Fruit fly (Drosophila melanogaster): ENCODE results near the gene Skel.
A peak's percentile ranks its signal among the peaks of the same experiment; 100 is the strongest.

Skel gene

DNA sequence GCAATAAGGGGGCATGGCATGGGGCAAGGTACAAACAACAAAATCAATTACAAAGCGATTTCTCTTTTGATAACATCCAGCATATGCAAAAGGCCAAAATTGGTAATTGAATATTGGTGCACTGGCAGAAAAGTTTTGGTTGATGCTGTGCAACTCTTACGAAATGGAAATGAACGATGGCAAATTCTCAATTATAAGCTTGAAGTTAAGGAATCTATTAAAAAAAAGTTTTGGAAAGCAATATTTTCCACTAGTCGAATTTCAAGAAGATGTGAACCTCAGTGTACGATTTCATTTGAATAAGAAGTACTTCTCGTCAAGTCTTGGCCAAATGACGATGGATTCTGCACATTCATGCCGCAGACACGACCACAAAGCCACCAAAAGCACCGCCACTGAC is 30.8 kb upstream of the Skel start:
- TF ChIP-seq EcR (GFP tag; optimal IDR thresholded peaks at IDR 0.05), result no peak
- TF ChIP-seq pan (optimal IDR thresholded peaks at IDR 0.05), result no peak
- no peak for TF ChIP-seq CG8478 (optimal IDR thresholded peaks at IDR 0.05)
- TF ChIP-seq psq (optimal IDR thresholded peaks at IDR 0.05), result no peak
- no peak for TF ChIP-seq usp (GFP tag; optimal IDR thresholded peaks at IDR 0.05)
- no peak for TF ChIP-seq Dll (optimal IDR thresholded peaks at IDR 0.05)

DNA sequence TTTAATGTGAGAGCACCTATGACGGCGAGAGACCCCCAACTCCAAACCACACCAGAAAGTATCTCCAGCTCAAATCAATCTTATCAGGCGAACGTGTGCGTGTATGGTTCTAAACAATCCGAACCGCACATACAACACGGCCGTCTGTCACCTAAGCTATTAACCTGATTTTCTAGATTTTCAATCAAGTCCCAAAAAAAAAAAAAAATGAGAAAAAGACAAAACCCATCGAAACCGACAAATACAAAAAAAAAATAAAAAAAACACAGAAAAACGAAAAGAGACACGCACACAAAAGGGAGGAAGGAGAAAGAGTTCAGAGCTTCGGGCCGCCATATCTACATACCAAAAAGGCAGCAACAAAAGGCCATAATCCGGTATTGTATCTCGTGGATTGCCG is 30.2 kb upstream of the Skel start:
- TF ChIP-seq CG8478 (optimal IDR thresholded peaks at IDR 0.05) (no peak), usp (GFP tag; optimal IDR thresholded peaks at IDR 0.05) (no peak), EcR (GFP tag; optimal IDR thresholded peaks at IDR 0.05) (no peak), pan (optimal IDR thresholded peaks at IDR 0.05) (no peak), psq (optimal IDR thresholded peaks at IDR 0.05) (no peak), Dll (optimal IDR thresholded peaks at IDR 0.05) (no peak)

DNA sequence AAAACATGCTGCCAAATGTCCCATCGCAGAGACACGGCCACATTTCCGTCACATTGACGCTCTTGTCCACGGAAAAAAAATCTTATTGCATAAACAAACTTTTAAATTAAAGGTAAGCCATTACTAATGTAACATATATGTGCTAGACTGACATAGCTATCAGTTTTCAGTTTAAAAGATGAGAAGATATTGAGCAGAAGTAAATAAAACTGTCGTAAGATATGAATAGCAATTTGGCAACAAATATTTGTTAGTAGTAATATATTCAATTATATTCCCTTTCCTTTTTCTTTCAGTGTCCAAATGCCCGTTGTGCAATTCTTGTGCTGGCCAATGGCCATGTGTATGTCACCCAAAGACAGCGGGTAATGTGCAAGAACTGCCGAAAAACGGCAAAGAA is 28.0 kb upstream of the Skel start:
- no peak for TF ChIP-seq Dll (optimal IDR thresholded peaks at IDR 0.05)
- no peak for TF ChIP-seq psq (optimal IDR thresholded peaks at IDR 0.05)
- TF ChIP-seq CG8478 (optimal IDR thresholded peaks at IDR 0.05), result no peak
- no peak for TF ChIP-seq EcR (GFP tag; optimal IDR thresholded peaks at IDR 0.05)
- no peak for TF ChIP-seq usp (GFP tag; optimal IDR thresholded peaks at IDR 0.05)
- TF ChIP-seq pan (optimal IDR thresholded peaks at IDR 0.05), result no peak

DNA sequence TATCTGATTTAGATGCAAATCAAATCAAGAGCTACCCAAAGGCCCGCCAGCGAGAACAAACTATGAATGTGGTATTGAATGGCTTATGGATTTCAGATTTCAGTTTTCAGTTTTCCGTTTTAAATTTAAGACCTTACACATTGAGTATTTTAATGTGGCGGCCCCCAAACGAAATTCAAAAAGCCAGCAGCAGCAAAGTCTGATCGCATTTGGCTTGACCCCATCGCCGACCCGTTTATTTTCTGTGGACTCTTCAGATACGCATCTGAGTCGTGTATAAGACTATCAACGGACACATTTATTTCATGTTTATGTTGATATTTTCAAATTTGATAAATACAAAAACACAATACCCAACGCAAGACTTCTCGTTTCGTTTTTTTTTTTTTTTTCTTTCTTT is 27.2 kb upstream of the Skel start:
- no peak for TF ChIP-seq CG8478 (optimal IDR thresholded peaks at IDR 0.05)
- TF ChIP-seq psq (optimal IDR thresholded peaks at IDR 0.05), result no peak
- no peak for TF ChIP-seq usp (GFP tag; optimal IDR thresholded peaks at IDR 0.05)
- TF ChIP-seq Dll (optimal IDR thresholded peaks at IDR 0.05), result no peak
- TF ChIP-seq pan (optimal IDR thresholded peaks at IDR 0.05), result no peak
- no peak for TF ChIP-seq EcR (GFP tag; optimal IDR thresholded peaks at IDR 0.05)

DNA sequence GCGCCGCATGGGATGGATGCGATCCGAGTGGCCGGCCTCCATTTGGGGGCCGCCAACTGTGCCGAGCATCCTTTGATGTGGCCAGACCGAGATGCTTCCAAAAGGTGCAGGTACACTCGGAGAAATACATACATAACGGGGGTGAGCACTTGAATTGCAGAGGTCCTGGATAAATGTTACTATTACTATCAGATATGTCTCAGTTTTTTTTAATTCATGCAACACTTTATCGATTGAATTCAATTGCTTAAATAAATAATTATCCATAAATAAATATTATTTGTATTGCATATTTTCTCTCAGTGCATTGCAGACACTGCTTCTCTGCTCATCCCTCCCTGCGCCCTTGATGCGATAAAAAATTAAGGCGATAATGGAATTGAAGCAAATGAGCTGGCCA is 25.6 kb upstream of the Skel start:
- TF ChIP-seq psq (optimal IDR thresholded peaks at IDR 0.05) (no peak), EcR (GFP tag; optimal IDR thresholded peaks at IDR 0.05) (no peak), Dll (optimal IDR thresholded peaks at IDR 0.05) (no peak), usp (GFP tag; optimal IDR thresholded peaks at IDR 0.05) (no peak), CG8478 (optimal IDR thresholded peaks at IDR 0.05) (no peak), pan (optimal IDR thresholded peaks at IDR 0.05) (no peak)

DNA sequence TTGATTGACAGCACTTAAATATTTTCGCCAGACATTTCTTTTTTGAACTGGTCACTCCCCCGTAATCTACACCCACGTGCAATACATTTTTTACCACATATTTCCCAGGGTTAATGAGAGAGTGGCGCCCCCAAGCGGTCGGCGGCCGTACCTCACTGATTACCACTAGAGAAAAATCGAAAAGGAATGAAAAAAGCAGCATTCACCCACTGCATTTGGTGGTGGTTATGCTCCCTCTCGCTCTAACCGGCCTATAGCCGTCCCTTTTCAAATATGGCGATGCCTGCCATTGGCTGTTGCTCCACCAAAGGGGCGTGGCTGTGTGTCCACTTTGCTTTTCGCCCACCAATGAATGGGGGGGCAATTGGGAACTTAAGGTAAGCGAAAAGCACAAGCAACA is 21.8 kb upstream of the Skel start:
- TF ChIP-seq pan (optimal IDR thresholded peaks at IDR 0.05), result no peak
- TF ChIP-seq CG8478 (optimal IDR thresholded peaks at IDR 0.05), result peak; percentile 39

DNA sequence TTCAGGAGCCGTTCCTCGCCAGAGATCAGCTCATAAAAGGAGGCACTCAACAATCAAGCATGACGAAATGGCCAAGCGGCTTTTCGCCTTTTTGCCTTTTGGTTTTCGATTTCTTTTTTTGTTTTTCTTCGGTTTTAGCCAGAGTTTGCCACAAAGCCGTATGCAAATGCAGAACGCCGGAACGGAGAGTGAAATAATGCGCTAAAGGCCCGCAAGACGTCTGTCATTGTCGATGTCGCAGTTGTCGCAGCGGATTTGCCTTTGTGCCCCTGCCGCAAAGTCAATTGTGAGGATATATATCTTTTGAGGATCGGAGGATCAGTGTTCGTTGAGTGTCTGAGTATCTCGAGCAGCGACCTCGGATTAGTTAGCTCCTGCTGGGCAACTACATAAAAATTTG is 18.8 kb upstream of the Skel start:
- TF ChIP-seq CG8478 (optimal IDR thresholded peaks at IDR 0.05) (no peak), usp (GFP tag; optimal IDR thresholded peaks at IDR 0.05) (no peak), Dll (optimal IDR thresholded peaks at IDR 0.05) (no peak), psq (optimal IDR thresholded peaks at IDR 0.05) (no peak), EcR (GFP tag; optimal IDR thresholded peaks at IDR 0.05) (no peak), pan (optimal IDR thresholded peaks at IDR 0.05) (no peak)

DNA sequence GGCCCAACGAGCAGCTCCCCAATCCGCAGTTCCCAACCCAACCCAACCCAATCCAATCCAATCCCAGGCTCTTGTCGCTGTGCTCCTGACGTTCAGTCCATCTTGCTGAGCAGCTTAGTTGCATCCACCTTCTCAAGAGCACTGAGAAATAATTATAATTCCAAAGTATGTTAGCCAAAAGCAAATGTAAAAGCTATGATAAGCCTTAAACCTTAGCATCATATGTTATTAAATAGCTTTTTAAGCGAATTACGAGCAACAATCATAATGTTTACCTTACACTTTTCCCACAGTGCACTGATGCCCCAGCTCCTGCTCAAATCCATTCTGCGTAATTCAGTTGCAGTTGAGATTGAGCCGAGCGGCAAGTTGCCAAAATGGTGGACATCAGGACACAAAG is 16.8 kb upstream of the Skel start:
- no peak for TF ChIP-seq psq (optimal IDR thresholded peaks at IDR 0.05)
- no peak for TF ChIP-seq EcR (GFP tag; optimal IDR thresholded peaks at IDR 0.05)
- no peak for TF ChIP-seq pan (optimal IDR thresholded peaks at IDR 0.05)
- TF ChIP-seq usp (GFP tag; optimal IDR thresholded peaks at IDR 0.05), result no peak
- TF ChIP-seq Dll (optimal IDR thresholded peaks at IDR 0.05), result no peak
- TF ChIP-seq CG8478 (optimal IDR thresholded peaks at IDR 0.05), result no peak

DNA sequence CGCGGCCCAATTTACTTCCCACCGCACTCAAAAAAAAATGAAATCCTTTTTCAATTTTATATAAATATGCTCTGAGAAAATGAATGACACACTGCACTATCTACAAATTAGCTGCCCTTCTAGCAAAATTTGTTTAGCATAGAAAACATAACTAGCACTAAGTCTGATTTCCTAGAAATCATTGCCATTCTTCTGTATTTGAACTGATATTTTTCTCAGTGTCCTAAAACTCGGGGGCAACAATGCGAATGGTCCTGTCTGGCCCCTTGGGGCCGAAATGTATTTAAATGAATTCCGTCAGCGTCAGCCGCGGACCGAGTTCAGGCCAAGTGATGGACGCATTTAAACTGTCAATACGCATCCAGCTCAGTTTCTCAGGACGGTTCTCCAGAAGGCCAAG is 14.1 kb upstream of the Skel start:
- TF ChIP-seq Dll (optimal IDR thresholded peaks at IDR 0.05) (no peak), usp (GFP tag; optimal IDR thresholded peaks at IDR 0.05) (no peak), psq (optimal IDR thresholded peaks at IDR 0.05) (no peak), EcR (GFP tag; optimal IDR thresholded peaks at IDR 0.05) (no peak), pan (optimal IDR thresholded peaks at IDR 0.05) (no peak), CG8478 (optimal IDR thresholded peaks at IDR 0.05) (no peak)

DNA sequence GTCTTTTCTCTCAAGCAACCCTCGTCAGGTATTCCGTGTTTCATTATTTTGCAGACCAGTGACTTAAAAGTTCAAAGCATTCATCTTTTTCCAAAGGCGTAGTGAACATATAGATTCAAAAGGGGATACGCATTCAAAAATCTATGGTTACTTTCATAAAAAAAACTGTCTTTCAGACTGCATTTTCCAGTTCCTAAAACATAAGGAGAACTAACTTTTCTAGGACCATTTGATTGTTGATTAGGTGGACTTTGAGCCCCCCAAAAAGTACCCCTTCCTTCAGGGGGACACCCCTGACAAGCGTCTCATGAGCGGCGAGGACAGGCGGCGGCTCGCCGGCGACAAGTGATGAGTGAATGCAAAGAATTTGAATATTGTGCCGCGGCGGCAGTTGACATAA is 13.2 kb upstream of the Skel start:
- no peak for TF ChIP-seq pan (optimal IDR thresholded peaks at IDR 0.05)
- no peak for TF ChIP-seq usp (GFP tag; optimal IDR thresholded peaks at IDR 0.05)
- TF ChIP-seq CG8478 (optimal IDR thresholded peaks at IDR 0.05), result no peak
- no peak for TF ChIP-seq EcR (GFP tag; optimal IDR thresholded peaks at IDR 0.05)
- no peak for TF ChIP-seq Dll (optimal IDR thresholded peaks at IDR 0.05)
- no peak for TF ChIP-seq psq (optimal IDR thresholded peaks at IDR 0.05)

DNA sequence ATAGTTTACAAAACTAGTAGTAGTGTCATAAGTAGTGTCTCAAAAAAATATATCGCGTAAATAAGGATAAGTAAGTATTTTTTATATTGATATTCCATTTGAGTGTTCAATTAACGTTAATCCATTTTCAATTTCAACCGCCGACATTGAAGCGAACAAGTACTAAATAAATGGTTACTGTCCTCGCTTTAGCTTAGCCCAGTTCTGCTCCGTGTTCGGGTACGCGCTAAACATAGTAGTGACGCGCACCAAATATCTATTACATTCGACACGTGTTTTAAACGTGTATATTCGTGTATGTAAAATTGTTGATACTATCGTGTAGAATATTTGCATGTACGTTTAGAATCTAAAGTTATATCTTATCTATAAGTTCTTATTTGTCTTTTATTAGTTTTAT is 11.6 kb upstream of the Skel start:
- TF ChIP-seq CG8478 (optimal IDR thresholded peaks at IDR 0.05) (no peak), usp (GFP tag; optimal IDR thresholded peaks at IDR 0.05) (no peak), Dll (optimal IDR thresholded peaks at IDR 0.05) (no peak), pan (optimal IDR thresholded peaks at IDR 0.05) (no peak), EcR (GFP tag; optimal IDR thresholded peaks at IDR 0.05) (no peak), psq (optimal IDR thresholded peaks at IDR 0.05) (no peak)

DNA sequence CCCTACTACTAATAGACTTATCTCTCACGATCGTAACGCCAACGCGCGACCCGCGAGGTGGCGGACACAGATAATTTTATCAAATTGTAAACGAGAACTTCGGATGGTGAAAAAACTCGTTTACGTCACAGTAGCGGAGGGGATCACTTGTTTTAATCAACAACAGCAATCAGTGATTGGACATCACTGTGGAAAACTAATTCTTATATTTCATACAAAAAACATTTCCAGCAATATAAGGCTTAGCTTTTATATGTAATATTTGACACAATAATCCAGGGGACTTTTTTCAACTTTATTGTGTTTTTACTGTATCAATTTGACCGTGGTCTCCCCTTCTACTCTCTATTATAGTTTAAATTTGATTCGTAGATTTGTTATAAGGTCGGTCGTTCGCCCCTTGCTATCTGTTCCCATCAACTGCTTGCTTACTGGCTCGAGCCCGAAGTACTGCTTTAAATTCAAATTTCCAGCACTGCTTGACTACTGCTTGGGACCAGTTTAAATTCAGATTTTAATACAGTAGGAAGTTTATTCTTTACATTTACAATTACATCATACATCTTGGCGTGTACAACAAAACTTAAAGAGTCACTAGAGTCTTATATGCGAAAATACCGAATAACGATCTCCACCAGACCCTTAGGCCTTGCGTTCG is 9.4 kb upstream of the Skel start, which contains the start of gene CG6465:
CG6465 (minus strand) TSS at position 7 of the 658 bp plus-strand sequence.
- TF ChIP-seq EcR (GFP tag; optimal IDR thresholded peaks at IDR 0.05) (peak; percentile 57 to 89), pan (optimal IDR thresholded peaks at IDR 0.05) (no peak)

DNA sequence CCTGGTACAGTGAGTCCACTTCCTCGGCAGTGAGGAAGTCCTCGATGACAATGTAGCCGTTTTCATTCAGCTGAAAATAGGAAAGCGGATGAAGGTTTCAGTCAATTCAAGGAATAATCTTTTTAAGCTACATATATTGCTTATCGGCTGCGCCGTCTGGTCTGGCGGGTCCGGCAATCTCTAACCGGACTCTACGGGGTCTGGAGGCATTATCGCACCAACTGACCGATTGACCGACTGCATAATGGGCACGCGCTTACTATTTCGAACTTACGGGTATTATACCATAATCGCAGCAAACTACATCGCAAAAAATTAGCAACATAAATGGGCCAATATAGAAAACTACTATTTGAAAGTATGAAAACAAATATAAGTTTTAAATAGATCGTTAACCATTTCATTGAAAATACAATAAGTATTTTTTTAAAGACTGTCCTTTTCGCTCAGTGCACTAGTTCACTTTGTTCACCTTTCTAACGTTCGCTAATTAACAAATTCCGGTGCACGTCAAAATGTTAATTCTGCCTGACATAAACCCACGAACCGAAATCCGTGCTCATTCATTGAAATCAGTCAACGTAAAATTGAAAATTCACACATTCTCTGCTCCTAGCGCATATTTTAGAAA is 7.7 kb upstream of the Skel start:
- no peak for TF ChIP-seq CG8478 (optimal IDR thresholded peaks at IDR 0.05)
- no peak for TF ChIP-seq pan (optimal IDR thresholded peaks at IDR 0.05)
- TF ChIP-seq Dll (optimal IDR thresholded peaks at IDR 0.05), result no peak
- TF ChIP-seq EcR (GFP tag; optimal IDR thresholded peaks at IDR 0.05), result no peak
- TF ChIP-seq usp (GFP tag; optimal IDR thresholded peaks at IDR 0.05), result no peak
- no peak for TF ChIP-seq psq (optimal IDR thresholded peaks at IDR 0.05)
